Worm (Caenorhabditis elegans) whole organism, L3 larva: ENCODE results near the gene Y105C5B.18.

Experiments
- ZK546.5 ChIP-seq: sonication (generic microtip); optimal IDR thresholded peaks from 2 replicates; lab custom pipeline; 2017; ENCODE audit warnings: missing biosample characterization, missing genetic modification characterization
- aly-2 ChIP-seq: fragments of 150-350 bp; optimal IDR thresholded peaks from 2 replicates; lab custom pipeline; 2014; ENCODE audit warnings: missing biosample characterization, missing genetic modification characterization
- ama-1 ChIP-seq: fragments of 150-350 bp; optimal IDR thresholded peaks from 2 replicates; lab custom pipeline; 2018
- ceh-16 ChIP-seq: sonication (generic microtip); optimal IDR thresholded peaks from 2 replicates; lab custom pipeline; 2017; ENCODE audit warnings: missing biosample characterization, missing genetic modification characterization
- ceh-9 ChIP-seq: sonication (generic microtip); optimal IDR thresholded peaks from 2 replicates; lab custom pipeline; 2018; ENCODE audit warnings: missing biosample characterization, missing genetic modification characterization
- egl-27 ChIP-seq: sonication (generic microtip); optimal IDR thresholded peaks from 4 replicates; lab custom pipeline; 2017; ENCODE audit warnings: missing biosample characterization, missing genetic modification reagents, missing genetic modification characterization
- egl-5 ChIP-seq: fragments of 150-350 bp; optimal IDR thresholded peaks from 2 replicates; lab custom pipeline; 2017; ENCODE audit warnings: missing biosample characterization, missing genetic modification reagents, missing genetic modification characterization, inconsistent platforms
- eor-1 ChIP-seq, 2 experiments: fragments of 150-350 bp; optimal IDR thresholded peaks; 2 replicates each; lab custom pipeline; 2014 to 2018; ENCODE audit warnings: missing biosample characterization in 2 of 2, missing genetic modification characterization in 2 of 2
- fkh-10 ChIP-seq: sonication (generic microtip); optimal IDR thresholded peaks from 2 replicates; lab custom pipeline; 2017; ENCODE audit warnings: missing biosample characterization, missing genetic modification reagents, missing genetic modification characterization
- lsy-12 ChIP-seq: sonication (generic microtip); optimal IDR thresholded peaks from 2 replicates; lab custom pipeline; 2016; ENCODE audit warnings: mild to moderate bottlenecking, missing genetic modification characterization, missing compliant biosample characterization
- mdl-1 ChIP-seq: fragments of 150-350 bp; optimal IDR thresholded peaks from 2 replicates; lab custom pipeline; 2014; ENCODE audit warnings: missing biosample characterization, missing genetic modification characterization
- mml-1 ChIP-seq: fragments of 150-350 bp; sonication (generic microtip); optimal IDR thresholded peaks from 3 replicates; lab custom pipeline; 2014; ENCODE audit warnings: missing biosample characterization, missing genetic modification characterization
- nhr-12 ChIP-seq: fragments of 150-350 bp; optimal IDR thresholded peaks from 2 replicates; lab custom pipeline; 2014; ENCODE audit warnings: missing biosample characterization, missing genetic modification characterization
- nhr-28 ChIP-seq: fragments of 150-350 bp; optimal IDR thresholded peaks from 2 replicates; lab custom pipeline; 2014; ENCODE audit warnings: missing biosample characterization, missing genetic modification characterization
- pha-4 ChIP-seq: fragments of 150-350 bp; optimal IDR thresholded peaks from 2 replicates; lab custom pipeline; 2014; ENCODE audit warnings: missing biosample characterization, missing genetic modification reagents, missing genetic modification characterization
- pqm-1 ChIP-seq: fragments of 150-350 bp; optimal IDR thresholded peaks from 2 replicates; lab custom pipeline; 2017; ENCODE audit warnings: missing biosample characterization, missing genetic modification characterization, inconsistent platforms
- sea-2 ChIP-seq: fragments of 150-350 bp; sonication (generic microtip); optimal IDR thresholded peaks from 4 replicates; lab custom pipeline; 2014; ENCODE audit warnings: missing biosample characterization, missing genetic modification reagents, missing genetic modification characterization
- snpc-4 ChIP-seq: fragments of 150-350 bp; optimal IDR thresholded peaks from 2 replicates; lab custom pipeline; 2014; ENCODE audit warnings: missing biosample characterization, missing genetic modification characterization
- tbx-2 ChIP-seq: sonication (generic microtip); optimal IDR thresholded peaks from 2 replicates; lab custom pipeline; 2016; ENCODE audit warnings: mild to moderate bottlenecking, missing genetic modification characterization, missing compliant biosample characterization
- unc-62 ChIP-seq: fragments of 150-350 bp; sonication (generic microtip); optimal IDR thresholded peaks from 4 replicates; lab custom pipeline; 2014; ENCODE audit warnings: missing biosample characterization, missing genetic modification reagents, missing genetic modification characterization
- zag-1 ChIP-seq: fragments of 150-350 bp; optimal IDR thresholded peaks from 2 replicates; lab custom pipeline; 2014; ENCODE audit warnings: missing biosample characterization, missing genetic modification characterization

Gene Y105C5B.18

DNA sequence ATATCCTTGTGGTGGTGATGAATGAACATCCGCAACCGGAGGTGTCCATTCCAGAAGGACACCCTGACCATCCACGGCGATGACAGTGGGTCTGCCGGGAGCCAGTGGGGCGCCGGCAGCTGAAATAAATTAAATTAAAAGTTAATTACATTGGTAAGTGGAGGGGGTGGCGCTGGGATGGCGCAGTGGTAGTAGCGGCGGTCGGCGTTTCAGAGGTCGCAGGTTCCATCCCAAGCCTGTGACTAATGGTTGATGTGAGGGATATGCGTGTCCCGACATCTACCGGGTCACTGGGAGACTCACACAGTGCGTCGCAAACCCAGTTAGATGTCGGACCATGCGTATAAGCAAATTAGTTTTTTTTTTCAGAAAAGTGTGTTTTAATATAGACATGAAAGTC is 41.1 kb downstream of the Y105C5B.18 start:
- no peak for TF ChIP-seq aly-2 (tag; lab: Kevin White, UChicago)
- TF ChIP-seq pqm-1 (tag; lab: Kevin White, UChicago) = no peak
- TF ChIP-seq ZK546.5 (tag; lab: Kevin White, UChicago) = no peak
- no peak for TF ChIP-seq mml-1 (tag; lab: Kevin White, UChicago)
- TF ChIP-seq nhr-28 (tag; lab: Kevin White, UChicago) = no peak
- TF ChIP-seq pha-4 (tag; lab: Kevin White, UChicago) = no peak
- TF ChIP-seq unc-62 (GFP tag; lab: Kevin White, UChicago) = no peak
- TF ChIP-seq zag-1 = no peak
- TF ChIP-seq nhr-12 (tag; lab: Kevin White, UChicago) = no peak
- TF ChIP-seq sea-2 (GFP tag; lab: Kevin White, UChicago) = no peak
- TF ChIP-seq egl-27 (tag; lab: Kevin White, UChicago) = no peak
- TF ChIP-seq eor-1 (tag; optimal IDR thresholded peaks at IDR 0.05; lab: Kevin White, UChicago) = no peak
- no peak for TF ChIP-seq mdl-1 (tag; lab: Kevin White, UChicago)

DNA sequence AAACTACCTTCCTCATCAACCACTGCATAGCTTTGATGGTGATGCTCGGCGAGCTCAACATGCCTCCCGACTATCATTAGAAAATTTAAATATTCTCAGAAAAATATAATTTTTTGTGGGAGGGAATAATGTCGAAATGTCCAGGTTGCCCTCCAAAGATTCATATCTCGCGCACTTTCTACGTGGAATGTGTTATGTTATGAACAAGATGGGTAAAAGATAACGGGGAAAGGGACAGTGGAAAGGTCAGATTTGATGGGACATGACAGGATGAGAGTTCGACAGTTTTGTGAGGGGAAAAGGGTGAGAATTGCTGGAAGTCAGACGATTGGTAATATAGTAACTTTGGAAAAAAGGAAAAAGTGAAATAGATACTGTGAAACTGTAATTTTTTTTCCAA is 41.9 kb downstream of the Y105C5B.18 start:
- TF ChIP-seq snpc-4 = no peak
- no peak for TF ChIP-seq ceh-16 (tag; lab: Kevin White, UChicago)
- TF ChIP-seq lsy-12 (tag; lab: Kevin White, UChicago) = no peak
- no peak for TF ChIP-seq egl-5 (tag; lab: Kevin White, UChicago)
- TF ChIP-seq ama-1 = no peak
- no peak for TF ChIP-seq aly-2 (tag; lab: Kevin White, UChicago)
- no peak for TF ChIP-seq fkh-10
- TF ChIP-seq zag-1 = no peak
- TF ChIP-seq ceh-9 (tag; lab: Kevin White, UChicago) = no peak
- TF ChIP-seq tbx-2 (tag; lab: Kevin White, UChicago) = no peak
